Fruit fly (Drosophila melanogaster) whole organism, prepupa: ENCODE measurements around the gene CG4375.

Experiments used
- Blimp-1 ChIP-seq: fragments of 200-800 bp; sonication (Bioruptor generic); optimal IDR thresholded peaks from 3 replicates; lab custom pipeline; 2017; ENCODE audit warnings: missing biosample characterization, missing genetic modification characterization, mild to moderate bottlenecking, moderate library complexity, missing genetic modification reagents
- CG10669 ChIP-seq: fragments of 200-800 bp; sonication (Bioruptor generic); optimal IDR thresholded peaks from 3 replicates; lab custom pipeline; 2018; ENCODE audit warnings: missing biosample characterization, mild to moderate bottlenecking, missing genetic modification characterization, moderate library complexity
- CG11294 ChIP-seq: fragments of 200-800 bp; sonication (Bioruptor generic); IDR thresholded peaks from 2 replicates; pipeline ENCODE4 v1.3.6; 2022; ENCODE audit warnings: missing biosample characterization, missing genetic modification characterization
- CG11762 ChIP-seq: fragments of 200-800 bp; sonication (Bioruptor generic); optimal IDR thresholded peaks from 3 replicates; lab custom pipeline; 2016; ENCODE audit warnings: missing biosample characterization, missing genetic modification characterization; ENCODE audit not compliant: insufficient read depth
- CG15336 ChIP-seq: fragments of 200-800 bp; sonication (Bioruptor generic); IDR thresholded peaks from 2 replicates; pipeline ENCODE4 v1.3.6; 2022; ENCODE audit warnings: missing biosample characterization, missing genetic modification characterization
- CG16779 ChIP-seq: fragments of 200-800 bp; sonication (Bioruptor generic); optimal IDR thresholded peaks from 3 replicates; lab custom pipeline; 2017; ENCODE audit warnings: missing biosample characterization, mild to moderate bottlenecking, missing genetic modification characterization
- CG31627 ChIP-seq: fragments of 200-800 bp; sonication (Bioruptor generic); optimal IDR thresholded peaks from 3 replicates; lab custom pipeline; 2016; ENCODE audit warnings: missing biosample characterization, missing genetic modification characterization
- CG32006 ChIP-seq: fragments of 200-800 bp; sonication (Bioruptor generic); optimal IDR thresholded peaks from 3 replicates; lab custom pipeline; 2017; ENCODE audit warnings: missing biosample characterization, mild to moderate bottlenecking, missing genetic modification characterization
- CG34406 ChIP-seq: fragments of 200-800 bp; sonication (Bioruptor generic); optimal IDR thresholded peaks from 3 replicates; lab custom pipeline; 2016; ENCODE audit warnings: missing biosample characterization, missing genetic modification characterization
- CG3919 ChIP-seq: fragments of 200-800 bp; sonication (Bioruptor generic); optimal IDR thresholded peaks from 3 replicates; lab custom pipeline; 2016; ENCODE audit warnings: missing biosample characterization, missing genetic modification characterization
- CG4318 ChIP-seq: fragments of 200-800 bp; sonication (Bioruptor generic); optimal IDR thresholded peaks from 3 replicates; lab custom pipeline; 2017; ENCODE audit warnings: missing biosample characterization, mild to moderate bottlenecking, missing genetic modification characterization
- CG6163 ChIP-seq: fragments of 200-800 bp; sonication (Bioruptor generic); IDR thresholded peaks from 3 replicates; pipeline ENCODE4 v1.3.6; 2022; ENCODE audit warnings: missing biosample characterization, missing genetic modification characterization
- CG6276 ChIP-seq: fragments of 200-800 bp; sonication (Bioruptor generic); optimal IDR thresholded peaks from 2 replicates; lab custom pipeline; 2017; ENCODE audit warnings: missing biosample characterization, mild to moderate bottlenecking, missing genetic modification characterization
- CG6808 ChIP-seq: fragments of 200-800 bp; sonication (Bioruptor generic); optimal IDR thresholded peaks from 3 replicates; lab custom pipeline; 2017; ENCODE audit warnings: missing biosample characterization, missing genetic modification characterization, mild to moderate bottlenecking, moderate library complexity, missing genetic modification reagents
- CG6854 ChIP-seq: fragments of 200-800 bp; sonication (Bioruptor generic); optimal IDR thresholded peaks from 2 replicates; lab custom pipeline; 2017; ENCODE audit warnings: missing biosample characterization, mild to moderate bottlenecking, missing genetic modification characterization
- CG7368 ChIP-seq: fragments of 200-800 bp; sonication (Bioruptor generic); optimal IDR thresholded peaks from 3 replicates; lab custom pipeline; 2016; ENCODE audit warnings: missing biosample characterization, missing genetic modification characterization
- CG8119 ChIP-seq: fragments of 200-800 bp; sonication (Bioruptor generic); IDR thresholded peaks from 3 replicates; pipeline ENCODE4 v1.3.6; 2022; ENCODE audit warnings: missing biosample characterization, missing genetic modification characterization
- CG8319 ChIP-seq: fragments of 200-800 bp; sonication (Bioruptor generic); optimal IDR thresholded peaks from 3 replicates; lab custom pipeline; 2016; ENCODE audit warnings: missing biosample characterization, missing genetic modification characterization
- CG8632 ChIP-seq: fragments of 200-800 bp; sonication (Bioruptor generic); optimal IDR thresholded peaks from 3 replicates; lab custom pipeline; 2016; ENCODE audit warnings: missing biosample characterization, missing genetic modification characterization
- Eip75B ChIP-seq: fragments of 200-800 bp; sonication (Bioruptor generic); optimal IDR thresholded peaks from 3 replicates; lab custom pipeline; 2016; ENCODE audit warnings: missing biosample characterization, missing genetic modification characterization
- Eip78C ChIP-seq: fragments of 200-800 bp; sonication (Bioruptor generic); peaks from one replicate; lab custom pipeline; 2016; ENCODE audit warnings: missing biosample characterization, missing genetic modification characterization
- Ets21C ChIP-seq: fragments of 200-800 bp; sonication (Bioruptor generic); optimal IDR thresholded peaks from 3 replicates; lab custom pipeline; 2016; ENCODE audit warnings: missing biosample characterization, missing genetic modification characterization
- Ets96B ChIP-seq: fragments of 200-800 bp; optimal IDR thresholded peaks from 2 replicates; lab custom pipeline; 2019; ENCODE audit warnings: missing biosample characterization, mild to moderate bottlenecking, missing genetic modification characterization, moderate library complexity
- Gug ChIP-seq: fragments of 200-800 bp; sonication (Bioruptor generic); IDR thresholded peaks from 2 replicates; pipeline ENCODE4 v1.3.6; 2022; ENCODE audit warnings: missing biosample characterization, missing genetic modification characterization
- Hr38 ChIP-seq: sonication (Bioruptor generic); optimal IDR thresholded peaks from 2 replicates; lab custom pipeline; 2016; ENCODE audit warnings: missing biosample characterization, missing genetic modification characterization
- Hr4 ChIP-seq: fragments of 200-800 bp; sonication (Bioruptor generic); optimal IDR thresholded peaks from 3 replicates; lab custom pipeline; 2016; ENCODE audit warnings: missing biosample characterization, missing genetic modification characterization
- Met ChIP-seq: fragments of 200-800 bp; sonication (Bioruptor generic); optimal IDR thresholded peaks from 3 replicates; lab custom pipeline; 2016; ENCODE audit warnings: missing biosample characterization, missing genetic modification characterization
- OdsH ChIP-seq: fragments of 200-800 bp; sonication (Bioruptor generic); optimal IDR thresholded peaks from 3 replicates; lab custom pipeline; 2016; ENCODE audit warnings: missing biosample characterization, missing genetic modification characterization
- Smox ChIP-seq: fragments of 200-800 bp; sonication (Bioruptor generic); optimal IDR thresholded peaks from 3 replicates; lab custom pipeline; 2016; ENCODE audit warnings: missing biosample characterization, missing genetic modification characterization
- Sox102F ChIP-seq: fragments of 200-800 bp; sonication (Bioruptor generic); optimal IDR thresholded peaks from 2 replicates; lab custom pipeline; 2016; ENCODE audit warnings: missing biosample characterization, mild to moderate bottlenecking, missing genetic modification characterization
- Sox14 ChIP-seq: fragments of 200-800 bp; sonication (Bioruptor generic); optimal IDR thresholded peaks from 3 replicates; lab custom pipeline; 2016; ENCODE audit warnings: missing biosample characterization, missing genetic modification characterization
- achi ChIP-seq: fragments of 200-800 bp; sonication (Bioruptor generic); optimal IDR thresholded peaks from 3 replicates; lab custom pipeline; 2016; ENCODE audit warnings: missing biosample characterization, missing genetic modification characterization
- cyc ChIP-seq: fragments of 200-800 bp; sonication (Bioruptor generic); optimal IDR thresholded peaks from 3 replicates; lab custom pipeline; 2016; ENCODE audit warnings: missing biosample characterization, missing genetic modification characterization
- dac ChIP-seq: fragments of 200-800 bp; sonication (Bioruptor generic); optimal IDR thresholded peaks from 2 replicates; lab custom pipeline; 2017; ENCODE audit warnings: missing biosample characterization, mild to moderate bottlenecking, missing genetic modification characterization
- dsx ChIP-seq: fragments of 200-800 bp; optimal IDR thresholded peaks from 3 replicates; lab custom pipeline; 2019; ENCODE audit warnings: missing biosample characterization, mild to moderate bottlenecking, missing genetic modification characterization, moderate library complexity; ENCODE audit not compliant: poor library complexity, severe bottlenecking
- eg ChIP-seq: fragments of 200-800 bp; sonication (Bioruptor generic); IDR thresholded peaks from 3 replicates; pipeline ENCODE4 v1.3.6; 2022; ENCODE audit warnings: missing biosample characterization, missing genetic modification characterization
- esn ChIP-seq: fragments of 200-800 bp; sonication (Bioruptor generic); optimal IDR thresholded peaks from 2 replicates; lab custom pipeline; 2016; ENCODE audit warnings: missing biosample characterization, mild to moderate bottlenecking, missing genetic modification characterization, moderate library complexity
- fd85E ChIP-seq: fragments of 200-800 bp; sonication (Bioruptor generic); optimal IDR thresholded peaks from 3 replicates; lab custom pipeline; 2016; ENCODE audit warnings: missing biosample characterization, missing genetic modification characterization
- fkh ChIP-seq: fragments of 200-800 bp; sonication (Bioruptor generic); optimal IDR thresholded peaks from 3 replicates; lab custom pipeline; 2017; ENCODE audit warnings: missing biosample characterization, mild to moderate bottlenecking, missing genetic modification characterization, moderate library complexity
- net ChIP-seq: fragments of 200-800 bp; sonication (Bioruptor generic); optimal IDR thresholded peaks from 3 replicates; lab custom pipeline; 2016; ENCODE audit warnings: missing biosample characterization, missing genetic modification characterization
- pdm3 ChIP-seq: fragments of 200-800 bp; sonication (Bioruptor generic); optimal IDR thresholded peaks from 3 replicates; lab custom pipeline; 2016; ENCODE audit warnings: missing biosample characterization, missing genetic modification characterization
- salr ChIP-seq, 2 experiments: fragments of 200-800 bp; sonication (Bioruptor generic); optimal IDR thresholded peaks; 3 replicates each; lab custom pipeline; 2016 to 2018; ENCODE audit warnings: missing biosample characterization in 2 of 2, missing genetic modification characterization in 2 of 2, mild to moderate bottlenecking in 1 of 2
- spab ChIP-seq: fragments of 200-800 bp; sonication (Bioruptor generic); optimal IDR thresholded peaks from 2 replicates; lab custom pipeline; 2017; ENCODE audit warnings: missing biosample characterization, mild to moderate bottlenecking, missing genetic modification characterization, missing genetic modification reagents
- ss ChIP-seq, 2 experiments: fragments of 200-800 bp; sonication (Bioruptor generic); optimal IDR thresholded peaks; 2 replicates in 1 of 2; 3 replicates in 1 of 2; lab custom pipeline; 2017 to 2018; ENCODE audit warnings: mild to moderate bottlenecking in 2 of 2, missing biosample characterization in 2 of 2, missing genetic modification characterization in 2 of 2, moderate library complexity in 1 of 2
- svp ChIP-seq: fragments of 200-800 bp; sonication (Bioruptor generic); peaks from one replicate; lab custom pipeline; 2016; ENCODE audit warnings: missing biosample characterization, missing genetic modification characterization
- topi ChIP-seq: fragments of 200-800 bp; sonication (Bioruptor generic); optimal IDR thresholded peaks from 3 replicates; lab custom pipeline; 2016; ENCODE audit warnings: missing biosample characterization, missing genetic modification characterization
- vri ChIP-seq: fragments of 200-800 bp; sonication (Bioruptor generic); optimal IDR thresholded peaks from 3 replicates; lab custom pipeline; 2016; ENCODE audit warnings: missing biosample characterization, mild to moderate bottlenecking, missing genetic modification characterization

CG4375 gene

dm6 chr2L:1072184-1072583 is 45.5 kb upstream of the CG4375 start (continued):
- TF ChIP-seq Eip75B (GFP tag; lab: Kevin White, UChicago) (peak; percentile 35), CG31627 (no peak), net (peak; percentile 80), topi (GFP tag; lab: Kevin White, UChicago) (no peak), achi (GFP tag; lab: Kevin White, UChicago) (peak; percentile 73), CG11762 (GFP tag; lab: Kevin White, UChicago) (peak; percentile 61), Hr4 (GFP tag; lab: Kevin White, UChicago) (peak; percentile 35), svp (GFP tag; lab: Kevin White, UChicago) (no peak), dsx (GFP tag; lab: Kevin White, UChicago) (peak; percentile 37), Sox14 (GFP tag; lab: Kevin White, UChicago) (peak; percentile 3), eg (GFP tag; lab: Robert Waterston, UW) (peak; percentile 78), CG34406 (GFP tag; lab: Kevin White, UChicago) (peak; percentile 20), fd85E (GFP tag; lab: Kevin White, UChicago) (no peak), Met (GFP tag; lab: Kevin White, UChicago) (no peak), dac (GFP tag; lab: Kevin White, UChicago) (peak; percentile 15), Smox (GFP tag; lab: Kevin White, UChicago) (no peak), esn (GFP tag; lab: Kevin White, UChicago) (no peak), CG16779 (tag; lab: Kevin White, UChicago) (no peak), CG6163 (GFP tag; lab: Robert Waterston, UW) (peak; percentile 81), Eip78C (GFP tag; lab: Kevin White, UChicago) (peak; percentile 89), CG10669 (GFP tag; lab: Kevin White, UChicago) (peak; percentile 73), CG11294 (GFP tag; lab: Robert Waterston, UW) (peak; percentile 34; the same call in 1 of the 2 replicates), CG6276 (GFP tag; lab: Kevin White, UChicago) (peak; percentile 54), vri (peak; percentile 52), ss (GFP tag; optimal IDR thresholded peaks at IDR 0.05; lab: Kevin White, UChicago) (peak; percentile 26 to 61), CG4318 (GFP tag; lab: Kevin White, UChicago) (peak; percentile 18), salr (GFP tag; optimal IDR thresholded peaks at IDR 0.05; lab: Kevin White, UChicago) (peak; percentile 66 to 67), spab (GFP tag; lab: Kevin White, UChicago) (peak; percentile 77), CG7368 (GFP tag; lab: Kevin White, UChicago) (peak; percentile 70), CG8632 (peak; percentile 56)

- no peak for TF ChIP-seq fkh (GFP tag; lab: Kevin White, UChicago)
- no peak for TF ChIP-seq CG4318 (GFP tag; lab: Kevin White, UChicago)
- TF ChIP-seq Ets21C (GFP tag; lab: Kevin White, UChicago): peak; percentile 24
- TF ChIP-seq CG32006 (GFP tag; lab: Kevin White, UChicago): peak; percentile 14
- peak; percentile 26 for TF ChIP-seq Smox (GFP tag; lab: Kevin White, UChicago)
- peak; percentile 73 for TF ChIP-seq Eip78C (GFP tag; lab: Kevin White, UChicago)
- peak; percentile 39 for TF ChIP-seq Ets96B (tag; lab: Kevin White, UChicago)
- TF ChIP-seq CG8119: no peak
- TF ChIP-seq CG6276 (GFP tag; lab: Kevin White, UChicago): peak; percentile 7
- peak; percentile 46 for TF ChIP-seq CG31627
- no peak for TF ChIP-seq pdm3 (GFP tag; lab: Kevin White, UChicago)
- TF ChIP-seq Hr38 (GFP tag; lab: Kevin White, UChicago): no peak
- no peak for TF ChIP-seq dac (GFP tag; lab: Kevin White, UChicago)
- TF ChIP-seq ss (GFP tag; optimal IDR thresholded peaks at IDR 0.05; lab: Kevin White, UChicago): no peak
- peak; percentile 2 for TF ChIP-seq CG6808 (GFP tag; lab: Kevin White, UChicago)
- peak; percentile 15 for TF ChIP-seq Eip75B (GFP tag; lab: Kevin White, UChicago)
- no peak for TF ChIP-seq CG34406 (GFP tag; lab: Kevin White, UChicago)
- TF ChIP-seq CG8319 (GFP tag; lab: Kevin White, UChicago): no peak
- TF ChIP-seq cyc (GFP tag; lab: Kevin White, UChicago): peak; percentile 26
- TF ChIP-seq Sox102F (GFP tag; lab: Kevin White, UChicago): peak; percentile 10
- peak; percentile 51 for TF ChIP-seq CG3919
- TF ChIP-seq Gug (GFP tag; lab: Robert Waterston, UW): no peak
- peak; percentile 20 for TF ChIP-seq esn (GFP tag; lab: Kevin White, UChicago)
- no peak for TF ChIP-seq net
- no peak for TF ChIP-seq CG11294 (GFP tag; lab: Robert Waterston, UW)
- peak; percentile 24 for TF ChIP-seq Sox14 (GFP tag; lab: Kevin White, UChicago)
- no peak for TF ChIP-seq CG16779 (tag; lab: Kevin White, UChicago)
- TF ChIP-seq Met (GFP tag; lab: Kevin White, UChicago): peak; percentile 40
- peak; percentile 7 for TF ChIP-seq CG11762 (GFP tag; lab: Kevin White, UChicago)
- TF ChIP-seq CG15336 (GFP tag; lab: Robert Waterston, UW): no peak
- TF ChIP-seq OdsH: peak; percentile 25
- TF ChIP-seq CG6854: no peak
- TF ChIP-seq dsx (GFP tag; lab: Kevin White, UChicago): no peak
- peak; percentile 21 for TF ChIP-seq Blimp-1 (GFP tag; lab: Kevin White, UChicago)
These were observed 44.2 kb upstream of the CG4375 start for dm6 chr2L:1070941-1071340.
